Fruit fly (Drosophila melanogaster) Kc167 (cell line): Measurements from ENCODE around the gene Desat1.

ENCODE experiments used
- Myc ChIP-seq: fragments of >200 bp; optimal IDR thresholded peaks from 2 replicates; lab custom pipeline; 2017; ENCODE audit warnings: missing external identifiers
- Sin3A ChIP-seq: fragments of >200 bp; optimal IDR thresholded peaks from 2 replicates; lab custom pipeline; 2018; ENCODE audit warnings: missing external identifiers
- h ChIP-seq: fragments of >200 bp; optimal IDR thresholded peaks from 3 replicates; lab custom pipeline; 2018; ENCODE audit warnings: missing external identifiers
- insv ChIP-seq: fragments of >200 bp; optimal IDR thresholded peaks from 3 replicates; lab custom pipeline; 2018; ENCODE audit warnings: missing external identifiers
- psq ChIP-seq: fragments of >200 bp; optimal IDR thresholded peaks from 2 replicates; lab custom pipeline; 2017; ENCODE audit warnings: missing external identifiers
- ttk ChIP-seq: sonication (Bioruptor generic); optimal IDR thresholded peaks from 2 replicates; lab custom pipeline; 2017; ENCODE audit warnings: missing external identifiers

Gene Desat1

dm6 chr3R:12441008-12441606 is 1.7 kb downstream of the Desat1 start:
- no peak for TF ChIP-seq psq (lab: Kevin White, UChicago)
- no peak for TF ChIP-seq Sin3A
- no peak for TF ChIP-seq h (lab: Kevin White, UChicago)
- no peak for TF ChIP-seq Myc (lab: Kevin White, UChicago)
- no peak for TF ChIP-seq ttk
- TF ChIP-seq insv, result no peak

- TF ChIP-seq ttk (no peak), Myc (lab: Kevin White, UChicago) (no peak), psq (lab: Kevin White, UChicago) (no peak), insv (no peak), h (lab: Kevin White, UChicago) (no peak), Sin3A (no peak)
These were observed 3.5 kb downstream of the Desat1 start for dm6 chr3R:12442601-12443533.

- TF ChIP-seq Myc (lab: Kevin White, UChicago), result no peak
- no peak for TF ChIP-seq h (lab: Kevin White, UChicago)
- TF ChIP-seq Sin3A, result no peak
- TF ChIP-seq psq (lab: Kevin White, UChicago), result no peak
- no peak for TF ChIP-seq insv
- no peak for TF ChIP-seq ttk
These were observed 4.4 kb downstream of the Desat1 start for dm6 chr3R:12443769-12444168.

- TF ChIP-seq ttk (no peak), Sin3A (no peak), insv (no peak), psq (lab: Kevin White, UChicago) (no peak), Myc (lab: Kevin White, UChicago) (no peak), h (lab: Kevin White, UChicago) (no peak)
These were observed 6.1 kb downstream of the Desat1 start for dm6 chr3R:12445468-12445867.

dm6 chr3R:12447353-12447752 is 8.0 kb downstream of the Desat1 start, which contains the start of gene vrs:
vrs (plus strand) TSS chr3R:12447653.
- TF ChIP-seq ttk (no peak), Myc (lab: Kevin White, UChicago) (no peak), h (lab: Kevin White, UChicago) (no peak), psq (lab: Kevin White, UChicago) (no peak), insv (no peak), Sin3A (no peak)

- TF ChIP-seq psq (lab: Kevin White, UChicago) (no peak), Myc (lab: Kevin White, UChicago) (no peak), Sin3A (no peak), h (lab: Kevin White, UChicago) (no peak)
These were observed 8.9 kb downstream of the Desat1 start for dm6 chr3R:12448344-12448743.

- no peak for TF ChIP-seq ttk
- TF ChIP-seq h (lab: Kevin White, UChicago), result no peak
- TF ChIP-seq Sin3A, result no peak
- TF ChIP-seq Myc (lab: Kevin White, UChicago), result no peak
- no peak for TF ChIP-seq psq (lab: Kevin White, UChicago)
- TF ChIP-seq insv, result no peak
These were observed 9.5 kb downstream of the Desat1 start, which contains the start of gene CG18549 for dm6 chr3R:12448889-12449314. CG18549 (plus strand) TSS chr3R:12449296.

dm6 chr3R:12449617-12450242 is 10.3 kb downstream of the Desat1 start:
- TF ChIP-seq ttk (no peak), Myc (lab: Kevin White, UChicago) (no peak), psq (lab: Kevin White, UChicago) (no peak), Sin3A (no peak), h (lab: Kevin White, UChicago) (no peak), insv (no peak)

- no peak for TF ChIP-seq Myc (lab: Kevin White, UChicago)
- no peak for TF ChIP-seq ttk
- TF ChIP-seq h (lab: Kevin White, UChicago), result no peak
- TF ChIP-seq Sin3A, result no peak
- no peak for TF ChIP-seq psq (lab: Kevin White, UChicago)
- no peak for TF ChIP-seq insv
These were observed 11.4 kb downstream of the Desat1 start for dm6 chr3R:12450713-12451259.

dm6 chr3R:12451376-12451775 is 12.0 kb downstream of the Desat1 start:
- no peak for TF ChIP-seq Myc (lab: Kevin White, UChicago)
- no peak for TF ChIP-seq Sin3A
- TF ChIP-seq insv, result no peak
- no peak for TF ChIP-seq ttk
- TF ChIP-seq h (lab: Kevin White, UChicago), result no peak
- TF ChIP-seq psq (lab: Kevin White, UChicago), result no peak

dm6 chr3R:12451888-12452514 is 12.6 kb downstream of the Desat1 start, which contains the start of gene CG5509:
CG5509 (plus strand) TSS chr3R:12452464.
- TF ChIP-seq ttk, result no peak

- no peak for TF ChIP-seq insv
- TF ChIP-seq psq (lab: Kevin White, UChicago), result no peak
- TF ChIP-seq h (lab: Kevin White, UChicago), result no peak
These were observed 15.1 kb downstream of the Desat1 start for dm6 chr3R:12454492-12454891.
